In genomic region chr3R:10170356-10170876, dm6 we compare ENCODE assay signal across 1 fruit fly cellular context.
TF ChIP-seq lines count a peak whose summit lies in the region.

Gene Best1 (minus strand): TSS chr3R:10170487.

TF ChIP-seq in whole organism, embryonic, 481 proteins besides CTCF, POLR2A, EP300 and RAD21 (continued from another document and continues in another):
- peak; percentile 94 for TF ChIP-seq Meics (GFP tag; optimal IDR thresholded peaks at IDR 0.05; lab: Kevin White, UChicago)
- TF ChIP-seq CG12236 (GFP tag; optimal IDR thresholded peaks at IDR 0.05; lab: Kevin White, UChicago): peak; percentile 22
- no peak for TF ChIP-seq sna (GFP tag; IDR thresholded peaks at IDR 0.05; lab: Robert Waterston, UW; ENCODE audit: partially characterized antibody)
- TF ChIP-seq kni (GFP tag; optimal IDR thresholded peaks at IDR 0.05; lab: Kevin White, UChicago): peak; percentile 69
- peak; percentile 96 for TF ChIP-seq slbo (GFP tag; IDR thresholded peaks at IDR 0.05; lab: Robert Waterston, UW)
- peak; percentile 0 for TF ChIP-seq crc (GFP tag; optimal IDR thresholded peaks at IDR 0.05; lab: Kevin White, UChicago)
- TF ChIP-seq sima (GFP tag; optimal IDR thresholded peaks at IDR 0.05; lab: Kevin White, UChicago): peak; percentile 34
- no peak for TF ChIP-seq lov (optimal IDR thresholded peaks at IDR 0.05; lab: Kevin White, UChicago)
- TF ChIP-seq lov (GFP tag; IDR thresholded peaks at IDR 0.05; lab: Robert Waterston, UW): peak; percentile 80
- TF ChIP-seq Ravus (GFP tag; IDR thresholded peaks at IDR 0.05; lab: Robert Waterston, UW): peak; percentile 58
- peak; percentile 61 for TF ChIP-seq kay (GFP tag; optimal IDR thresholded peaks at IDR 0.05; lab: Kevin White, UChicago)
- peak; percentile 72 for TF ChIP-seq inv (GFP tag; IDR thresholded peaks at IDR 0.05; lab: Robert Waterston, UW; ENCODE audit: partially characterized antibody)
- peak; percentile 79 for TF ChIP-seq CG7357 (GFP tag; IDR thresholded peaks at IDR 0.05; lab: Robert Waterston, UW)
- peak; percentile 80 for TF ChIP-seq gro (GFP tag; optimal IDR thresholded peaks at IDR 0.05; lab: Kevin White, UChicago)
- TF ChIP-seq CG10267 (tag; optimal IDR thresholded peaks at IDR 0.05; lab: Kevin White, UChicago): peak; percentile 89
- peak; percentile 96 for TF ChIP-seq PHDP (tag; optimal IDR thresholded peaks at IDR 0.05; lab: Kevin White, UChicago)
- TF ChIP-seq wdn (GFP tag; IDR thresholded peaks at IDR 0.05; lab: Robert Waterston, UW): peak; percentile 86
- TF ChIP-seq fd3F (GFP tag; optimal IDR thresholded peaks at IDR 0.05; lab: Kevin White, UChicago): peak; percentile 89
- TF ChIP-seq onecut (GFP tag; IDR thresholded peaks at IDR 0.05; lab: Robert Waterston, UW): peak; percentile 82
- TF ChIP-seq Atf-2 (GFP tag; optimal IDR thresholded peaks at IDR 0.05; lab: Kevin White, UChicago): no peak
- TF ChIP-seq BtbVII (GFP tag; optimal IDR thresholded peaks at IDR 0.05; lab: Kevin White, UChicago): peak; percentile 90
- TF ChIP-seq crp (GFP tag; optimal IDR thresholded peaks at IDR 0.05; lab: Kevin White, UChicago): peak in 1 of 2 experiments; percentile 43
- TF ChIP-seq CG12155 (GFP tag; optimal IDR thresholded peaks at IDR 0.05; lab: Kevin White, UChicago): peak; percentile 85
- TF ChIP-seq CG7963 (GFP tag; IDR thresholded peaks at IDR 0.05; lab: Robert Waterston, UW; ENCODE audit: partially characterized antibody): no peak
- TF ChIP-seq YL-1 (GFP tag; optimal IDR thresholded peaks at IDR 0.05; lab: Kevin White, UChicago): peak; percentile 56
- TF ChIP-seq amos (GFP tag; IDR thresholded peaks at IDR 0.05; lab: Robert Waterston, UW; ENCODE audit: partially characterized antibody): peak; percentile 84
- peak; percentile 89; the same call in 2 of the 3 replicates for TF ChIP-seq otp (GFP tag; IDR thresholded peaks at IDR 0.05; lab: Robert Waterston, UW)
- peak; percentile 61 for TF ChIP-seq Lim3 (GFP tag; IDR thresholded peaks at IDR 0.05; lab: Robert Waterston, UW)
- TF ChIP-seq CG11456 (GFP tag; IDR thresholded peaks at IDR 0.05; lab: Robert Waterston, UW): peak; percentile 94
- TF ChIP-seq CG12104 (GFP tag; optimal IDR thresholded peaks at IDR 0.05; lab: Kevin White, UChicago): peak; percentile 67
- peak in 1 of 3 experiments; percentile 86 for TF ChIP-seq lola (GFP tag; optimal IDR thresholded peaks at IDR 0.05; lab: Kevin White, UChicago)
- peak; percentile 59 for TF ChIP-seq Atf3 (GFP tag; optimal IDR thresholded peaks at IDR 0.05; lab: Kevin White, UChicago)
- peak; percentile 94 for TF ChIP-seq CG17359 (tag; optimal IDR thresholded peaks at IDR 0.05; lab: Kevin White, UChicago)
- peak; percentile 59 for TF ChIP-seq pum (GFP tag; optimal IDR thresholded peaks at IDR 0.05; lab: Kevin White, UChicago)
- TF ChIP-seq CG6272 (GFP tag; IDR thresholded peaks at IDR 0.05; lab: Robert Waterston, UW): peak; percentile 90
- TF ChIP-seq CG9609 (GFP tag; optimal IDR thresholded peaks at IDR 0.05; lab: Kevin White, UChicago): peak; percentile 77
- TF ChIP-seq gsb-n (tag; optimal IDR thresholded peaks at IDR 0.05; lab: Kevin White, UChicago): peak; percentile 91
- peak; percentile 91 for TF ChIP-seq tin (GFP tag; optimal IDR thresholded peaks at IDR 0.05; lab: Kevin White, UChicago)
- peak; percentile 89 for TF ChIP-seq CG16813 (GFP tag; IDR thresholded peaks at IDR 0.05; lab: Robert Waterston, UW; ENCODE audit: partially characterized antibody)
- TF ChIP-seq CG5953 (GFP tag; IDR thresholded peaks at IDR 0.05; lab: Robert Waterston, UW): peak; percentile 86
- peak; percentile 61 for TF ChIP-seq pnt (GFP tag; optimal IDR thresholded peaks at IDR 0.05; lab: Kevin White, UChicago)
- peak; percentile 57 for TF ChIP-seq ftz-f1 (GFP tag; optimal IDR thresholded peaks at IDR 0.05; lab: Kevin White, UChicago)
- peak; percentile 62 for TF ChIP-seq Side (GFP tag; optimal IDR thresholded peaks at IDR 0.05; lab: Kevin White, UChicago)
- peak; percentile 86 for TF ChIP-seq MTF-1 (GFP tag; optimal IDR thresholded peaks at IDR 0.05; lab: Kevin White, UChicago; ENCODE audit: borderline replicate concordance)
- peak; percentile 92 for TF ChIP-seq CG11085 (GFP tag; IDR thresholded peaks at IDR 0.05; lab: Robert Waterston, UW)
- peak; percentile 13 for TF ChIP-seq pho (GFP tag; optimal IDR thresholded peaks at IDR 0.05; lab: Kevin White, UChicago)
- TF ChIP-seq unpg (GFP tag; optimal IDR thresholded peaks at IDR 0.05; lab: Kevin White, UChicago): peak; percentile 95
- peak; percentile 77 for TF ChIP-seq sens-2 (GFP tag; IDR thresholded peaks at IDR 0.05; lab: Robert Waterston, UW)
- TF ChIP-seq CG9215 (GFP tag; IDR thresholded peaks at IDR 0.05; lab: Robert Waterston, UW): peak; percentile 87
- TF ChIP-seq CG18011 (GFP tag; optimal IDR thresholded peaks at IDR 0.05; lab: Kevin White, UChicago): peak; percentile 77
- TF ChIP-seq dm (GFP tag; optimal IDR thresholded peaks at IDR 0.05; lab: Kevin White, UChicago): peak; percentile 33
- no peak for TF ChIP-seq CG14965 (GFP tag; optimal IDR thresholded peaks at IDR 0.05; lab: Kevin White, UChicago; ENCODE audit: borderline replicate concordance)
- TF ChIP-seq CG3847 (GFP tag; IDR thresholded peaks at IDR 0.05; lab: Robert Waterston, UW): peak; percentile 91
- peak; percentile 80 for TF ChIP-seq CG12071 (GFP tag; optimal IDR thresholded peaks at IDR 0.05; lab: Kevin White, UChicago)
- TF ChIP-seq CG17186 (GFP tag; optimal IDR thresholded peaks at IDR 0.05; lab: Kevin White, UChicago): peak; percentile 49
- peak; percentile 76 for TF ChIP-seq Poxn (GFP tag; IDR thresholded peaks at IDR 0.05; lab: Robert Waterston, UW)
- TF ChIP-seq CoRest (tag; optimal IDR thresholded peaks at IDR 0.05; lab: Kevin White, UChicago): peak; percentile 94
- peak; percentile 71 for TF ChIP-seq tup (GFP tag; optimal IDR thresholded peaks at IDR 0.05; lab: Kevin White, UChicago)
- TF ChIP-seq Sox100B (GFP tag; optimal IDR thresholded peaks at IDR 0.05; lab: Kevin White, UChicago): peak; percentile 87
- TF ChIP-seq prd (optimal IDR thresholded peaks at IDR 0.05; lab: Kevin White, UChicago): no peak
- TF ChIP-seq prd (GFP tag; IDR thresholded peaks at IDR 0.05; lab: Robert Waterston, UW): peak; percentile 95
- TF ChIP-seq oc (tag; optimal IDR thresholded peaks at IDR 0.05; lab: Kevin White, UChicago): peak; percentile 97
- TF ChIP-seq CG16779 (GFP tag; IDR thresholded peaks at IDR 0.05; lab: Robert Waterston, UW): peak; percentile 83
- TF ChIP-seq CG13287 (GFP tag; IDR thresholded peaks at IDR 0.05; lab: Robert Waterston, UW; ENCODE audit: partially characterized antibody): peak; percentile 70
- TF ChIP-seq cad (GFP tag; optimal IDR thresholded peaks at IDR 0.05; lab: Kevin White, UChicago): no peak
- peak; percentile 89 for TF ChIP-seq cas (GFP tag; IDR thresholded peaks at IDR 0.05; lab: Robert Waterston, UW)
- TF ChIP-seq CG33557 (GFP tag; optimal IDR thresholded peaks at IDR 0.05; lab: Kevin White, UChicago): peak; percentile 84
- TF ChIP-seq BEAF-32 (GFP tag; optimal IDR thresholded peaks at IDR 0.05; lab: Kevin White, UChicago): no peak
- peak; percentile 92 for TF ChIP-seq CG10979 (tag; optimal IDR thresholded peaks at IDR 0.05; lab: Kevin White, UChicago)
- no peak for TF ChIP-seq CG8089 (GFP tag; optimal IDR thresholded peaks at IDR 0.05; lab: Kevin White, UChicago)
- peak; percentile 96 for TF ChIP-seq lab (GFP tag; optimal IDR thresholded peaks at IDR 0.05; lab: Kevin White, UChicago)
- TF ChIP-seq ewg (GFP tag; optimal IDR thresholded peaks at IDR 0.05; lab: Kevin White, UChicago): peak; percentile 83
- no peak for TF ChIP-seq CG8478 (optimal IDR thresholded peaks at IDR 0.05; lab: Kevin White, UChicago)
- peak; percentile 94 for TF ChIP-seq CG11247 (GFP tag; IDR thresholded peaks at IDR 0.05; lab: Robert Waterston, UW)
- TF ChIP-seq Awh (GFP tag; IDR thresholded peaks at IDR 0.05; lab: Robert Waterston, UW): peak; percentile 87
- TF ChIP-seq Abd-B (GFP tag; optimal IDR thresholded peaks at IDR 0.05; lab: Kevin White, UChicago): peak; percentile 87
- no peak for TF ChIP-seq Gsc (GFP tag; IDR thresholded peaks at IDR 0.05; lab: Robert Waterston, UW)
- peak; percentile 88; the same call in 2 of the 3 replicates for TF ChIP-seq CG11093 (GFP tag; IDR thresholded peaks at IDR 0.05; lab: Robert Waterston, UW)
- TF ChIP-seq pzg (GFP tag; optimal IDR thresholded peaks at IDR 0.05; lab: Kevin White, UChicago): peak; percentile 16
- TF ChIP-seq stwl (tag; optimal IDR thresholded peaks at IDR 0.05; lab: Kevin White, UChicago): peak; percentile 41
- TF ChIP-seq CG34224 (GFP tag; IDR thresholded peaks at IDR 0.05; lab: Robert Waterston, UW; ENCODE audit: partially characterized antibody): peak; percentile 82
- peak; percentile 62 for TF ChIP-seq emc (GFP tag; optimal IDR thresholded peaks at IDR 0.05; lab: Kevin White, UChicago)
- TF ChIP-seq CG3995 (GFP tag; optimal IDR thresholded peaks at IDR 0.05; lab: Kevin White, UChicago): peak; percentile 22
- TF ChIP-seq Sox102F (GFP tag; optimal IDR thresholded peaks at IDR 0.05; lab: Kevin White, UChicago): peak; percentile 93
- TF ChIP-seq CG2712 (tag; optimal IDR thresholded peaks at IDR 0.05; lab: Kevin White, UChicago): peak; percentile 95
- TF ChIP-seq CG12299 (tag; optimal IDR thresholded peaks at IDR 0.05; lab: Kevin White, UChicago): peak; percentile 86
- peak; percentile 94 for TF ChIP-seq caup (GFP tag; optimal IDR thresholded peaks at IDR 0.05; lab: Kevin White, UChicago; ENCODE audit: severe bottlenecking)
- peak; percentile 19 for TF ChIP-seq maf-S (GFP tag; optimal IDR thresholded peaks at IDR 0.05; lab: Kevin White, UChicago)
- peak; percentile 50 for TF ChIP-seq CG33213 (GFP tag; optimal IDR thresholded peaks at IDR 0.05; lab: Kevin White, UChicago)
- peak; percentile 96 for TF ChIP-seq CG12391 (tag; optimal IDR thresholded peaks at IDR 0.05; lab: Kevin White, UChicago)
- TF ChIP-seq CG31441 (GFP tag; IDR thresholded peaks at IDR 0.05; lab: Robert Waterston, UW): peak; percentile 94
- TF ChIP-seq Mad (GFP tag; optimal IDR thresholded peaks at IDR 0.05; lab: Kevin White, UChicago): peak; percentile 85
- TF ChIP-seq C15 (GFP tag; IDR thresholded peaks at IDR 0.05; lab: Robert Waterston, UW): peak; percentile 75; the same call in 2 of the 3 replicates
- peak; percentile 0 for TF ChIP-seq ash1 (GFP tag; optimal IDR thresholded peaks at IDR 0.05; lab: Kevin White, UChicago)
- peak; percentile 85 for TF ChIP-seq z (GFP tag; IDR thresholded peaks at IDR 0.05; lab: Robert Waterston, UW)
- peak; percentile 80 to 93 for TF ChIP-seq Hr51 (GFP tag; optimal IDR thresholded peaks at IDR 0.05; lab: Kevin White, UChicago)
- TF ChIP-seq vvl (GFP tag; IDR thresholded peaks at IDR 0.05; lab: Robert Waterston, UW): peak; percentile 96
- TF ChIP-seq dati (GFP tag; IDR thresholded peaks at IDR 0.05; lab: Robert Waterston, UW): no peak
- TF ChIP-seq sr (GFP tag; IDR thresholded peaks at IDR 0.05; lab: Robert Waterston, UW): peak; percentile 75; the same call in 2 of the 3 replicates
- peak; percentile 37 for TF ChIP-seq CG4617 (GFP tag; optimal IDR thresholded peaks at IDR 0.05; lab: Kevin White, UChicago; ENCODE audit: borderline replicate concordance)
- peak; percentile 72 for TF ChIP-seq CG31365 (tag; optimal IDR thresholded peaks at IDR 0.05; lab: Kevin White, UChicago)
- peak; percentile 79 for TF ChIP-seq CG10543 (GFP tag; optimal IDR thresholded peaks at IDR 0.05; lab: Kevin White, UChicago)
- TF ChIP-seq CG8281 (tag; optimal IDR thresholded peaks at IDR 0.05; lab: Kevin White, UChicago): peak; percentile 63
- TF ChIP-seq CG3065 (GFP tag; optimal IDR thresholded peaks at IDR 0.05; lab: Kevin White, UChicago): peak; percentile 49
- TF ChIP-seq CG11695 (GFP tag; IDR thresholded peaks at IDR 0.05; lab: Robert Waterston, UW): peak; percentile 93
- TF ChIP-seq vnd (GFP tag; IDR thresholded peaks at IDR 0.05; lab: Robert Waterston, UW; ENCODE audit: partially characterized antibody): no peak
- TF ChIP-seq mam (GFP tag; optimal IDR thresholded peaks at IDR 0.05; lab: Kevin White, UChicago): peak; percentile 61
- TF ChIP-seq toy (GFP tag; IDR thresholded peaks at IDR 0.05; lab: Robert Waterston, UW): peak; percentile 84
- TF ChIP-seq CG9817 (tag; optimal IDR thresholded peaks at IDR 0.05; lab: Kevin White, UChicago): peak; percentile 91
- peak; percentile 93 for TF ChIP-seq Fer3 (tag; optimal IDR thresholded peaks at IDR 0.05; lab: Kevin White, UChicago)
- TF ChIP-seq Oli (tag; optimal IDR thresholded peaks at IDR 0.05; lab: Kevin White, UChicago): peak; percentile 90
- peak; percentile 79 for TF ChIP-seq CG4328 (GFP tag; optimal IDR thresholded peaks at IDR 0.05; lab: Kevin White, UChicago)
- peak; percentile 93 for TF ChIP-seq CG8924 (tag; optimal IDR thresholded peaks at IDR 0.05; lab: Kevin White, UChicago)
- peak; percentile 86 for TF ChIP-seq tap (tag; optimal IDR thresholded peaks at IDR 0.05; lab: Kevin White, UChicago)
- TF ChIP-seq CG11723 (GFP tag; optimal IDR thresholded peaks at IDR 0.05; lab: Kevin White, UChicago): peak; percentile 90
- peak; percentile 41 for TF ChIP-seq CG15073 (GFP tag; optimal IDR thresholded peaks at IDR 0.05; lab: Kevin White, UChicago)
- TF ChIP-seq CG3163 (GFP tag; optimal IDR thresholded peaks at IDR 0.05; lab: Kevin White, UChicago): peak; percentile 21
- TF ChIP-seq pan (optimal IDR thresholded peaks at IDR 0.05; lab: Kevin White, UChicago): no peak
- peak in 1 of 2 experiments; percentile 92 for TF ChIP-seq pan (GFP tag; optimal IDR thresholded peaks at IDR 0.05 in 1 of 2, IDR thresholded peaks at IDR 0.05 in 1 of 2)
- TF ChIP-seq CG4404 (GFP tag; IDR thresholded peaks at IDR 0.05; lab: Robert Waterston, UW): peak; percentile 89
- TF ChIP-seq CG31224 (GFP tag; IDR thresholded peaks at IDR 0.05; lab: Robert Waterston, UW): peak; percentile 87
- TF ChIP-seq CG4707 (GFP tag; optimal IDR thresholded peaks at IDR 0.05; lab: Kevin White, UChicago): peak; percentile 76
- peak; percentile 67 for TF ChIP-seq Lhr (GFP tag; optimal IDR thresholded peaks at IDR 0.05; lab: Kevin White, UChicago)
- peak; percentile 69; the same call in 1 of the 2 replicates for TF ChIP-seq ro (GFP tag; IDR thresholded peaks at IDR 0.05; lab: Robert Waterston, UW)
- TF ChIP-seq mld (GFP tag; IDR thresholded peaks at IDR 0.05; lab: Robert Waterston, UW; ENCODE audit: partially characterized antibody): no peak
- TF ChIP-seq gce (GFP tag; IDR thresholded peaks at IDR 0.05; lab: Robert Waterston, UW): no peak
- TF ChIP-seq CG14860 (GFP tag; IDR thresholded peaks at IDR 0.05; lab: Robert Waterston, UW; ENCODE audit: partially characterized antibody): peak; percentile 63; the same call in 2 of the 3 replicates
- TF ChIP-seq Med (GFP tag; lab: Kevin White, UChicago): peak; percentile 90
- peak; percentile 84 for TF ChIP-seq Nf-YC (tag; optimal IDR thresholded peaks at IDR 0.05; lab: Kevin White, UChicago)
